Worm (Caenorhabditis elegans): Measurements from ENCODE around the gene nhr-115.

ce11 chrV:2266958-2267357, 25.4 kb upstream of the nhr-115 start, which contains the start of gene nhr-275:
- TF ChIP-seq ham-2 (GFP tag; optimal IDR thresholded peaks at IDR 0.05) (no peak), M03D4.4 (tag; optimal IDR thresholded peaks at IDR 0.05) (no peak), zip-8 (tag; optimal IDR thresholded peaks at IDR 0.05) (no peak), ceh-39 (tag; optimal IDR thresholded peaks at IDR 0.05) (no peak), ceh-83 (GFP tag; optimal IDR thresholded peaks at IDR 0.05) (no peak), snpc-4 (tag; optimal IDR thresholded peaks at IDR 0.05) (no peak), ztf-11 (tag; optimal IDR thresholded peaks at IDR 0.05) (no peak), elt-1 (tag; optimal IDR thresholded peaks at IDR 0.05; ENCODE audit: borderline replicate concordance, insufficient read depth) (no peak), hlh-1 (tag; optimal IDR thresholded peaks at IDR 0.05) (no peak), ceh-43 (GFP tag; optimal IDR thresholded peaks at IDR 0.05) (no peak), unc-120 (tag; optimal IDR thresholded peaks at IDR 0.05; ENCODE audit: poor library complexity, severe bottlenecking) (no peak), nhr-2 (tag; optimal IDR thresholded peaks at IDR 0.05) (no peak), blmp-1 (tag; optimal IDR thresholded peaks at IDR 0.05) (no peak), unc-62 (GFP tag; optimal IDR thresholded peaks at IDR 0.05) (no peak)

Data from whole organism, mixed stage, embryonic.